Worm (Caenorhabditis elegans): ENCODE data around the gene F19G12.11.

The F19G12.11 gene

ce11 chrX:1393891-1394290 is 32.4 kb downstream of the F19G12.11 start, which contains the start of gene F56C3.9:
TSS of gene F56C3.9 (minus strand) at chrX:1393991.
- TF ChIP-seq ZK337.2 (GFP tag; IDR thresholded peaks at IDR 0.05) (no peak), saeg-2 (GFP tag; IDR thresholded peaks at IDR 0.05) (no peak), nhr-42 (GFP tag; IDR thresholded peaks at IDR 0.05) (no peak), madf-9 (GFP tag; conservative IDR thresholded peaks at IDR 0.05) (no peak), nhr-25 (tag; optimal IDR thresholded peaks at IDR 0.05; ENCODE audit: borderline replicate concordance, insufficient read depth) (no peak)

- peak; percentile 99 for TF ChIP-seq hmg-1.1 (GFP tag; IDR thresholded peaks at IDR 0.05)
- peak; percentile 90 for TF ChIP-seq vab-7 (GFP tag; IDR thresholded peaks at IDR 0.05)
- peak; percentile 70 for TF ChIP-seq lin-39 (tag; optimal IDR thresholded peaks at IDR 0.05)
- no peak for TF ChIP-seq dmd-9 (GFP tag; IDR thresholded peaks at IDR 0.05)
- no peak for TF ChIP-seq aly-2 (tag; optimal IDR thresholded peaks at IDR 0.05)
- TF ChIP-seq ceh-82 (tag; optimal IDR thresholded peaks at IDR 0.05): no peak
- peak; percentile 92 for TF ChIP-seq nhr-10 (tag; optimal IDR thresholded peaks at IDR 0.05)
- peak; percentile 76 for TF ChIP-seq mxl-3 (GFP tag; optimal IDR thresholded peaks at IDR 0.05)
- no peak for TF ChIP-seq gei-8 (GFP tag; optimal IDR thresholded peaks at IDR 0.05)
- TF ChIP-seq D1046.2 (GFP tag; IDR thresholded peaks at IDR 0.05): no peak
- peak; percentile 81; the same call in 1 of the 2 replicates for TF ChIP-seq saeg-2 (GFP tag; IDR thresholded peaks at IDR 0.05)
- peak; percentile 72 for TF ChIP-seq lin-38 (GFP tag; IDR thresholded peaks at IDR 0.05)
- peak; percentile 88 for TF ChIP-seq T20F7.1 (GFP tag; optimal IDR thresholded peaks at IDR 0.05)
- TF ChIP-seq tag-97 (GFP tag; IDR thresholded peaks at IDR 0.05): no peak
- no peak for TF ChIP-seq Y75B8A.6 (GFP tag; IDR thresholded peaks at IDR 0.05)
- TF ChIP-seq F26F4.8 (GFP tag; conservative IDR thresholded peaks at IDR 0.05): no peak
- TF ChIP-seq mep-1 (tag; optimal IDR thresholded peaks at IDR 0.05): peak; percentile 99
- peak; percentile 98 for TF ChIP-seq nhr-6 (tag; optimal IDR thresholded peaks at IDR 0.05)
- TF ChIP-seq mdt-29 (GFP tag; IDR thresholded peaks at IDR 0.05): no peak; the same call in 1 of the 2 replicates
- no peak for TF ChIP-seq egl-27 (tag; optimal IDR thresholded peaks at IDR 0.05)
- peak; percentile 65 for TF ChIP-seq cey-2 (tag; optimal IDR thresholded peaks at IDR 0.05; ENCODE audit: borderline replicate concordance, insufficient read depth)
- peak; percentile 98 for TF ChIP-seq nhr-102 (tag; optimal IDR thresholded peaks at IDR 0.05)
- 0 out of 2 replicates have a peak, but pooled peaks have one; percentile 61 for TF ChIP-seq dmd-8 (GFP tag; IDR thresholded peaks at IDR 0.05)
- peak; percentile 66 for TF ChIP-seq ceh-28 (tag; optimal IDR thresholded peaks at IDR 0.05)
- no peak for TF ChIP-seq nhr-111 (GFP tag; optimal IDR thresholded peaks at IDR 0.05)
- peak; percentile 97 for TF ChIP-seq F37D6.2 (tag; optimal IDR thresholded peaks at IDR 0.05)
- TF ChIP-seq nhr-42 (GFP tag; IDR thresholded peaks at IDR 0.05): peak; percentile 96
- TF ChIP-seq nhr-237 (tag; optimal IDR thresholded peaks at IDR 0.05): peak; percentile 78
- no peak for TF ChIP-seq lin-15B (tag; optimal IDR thresholded peaks at IDR 0.05)
- TF ChIP-seq fkh-10 (GFP tag; optimal IDR thresholded peaks at IDR 0.05): peak; percentile 77
- TF ChIP-seq lim-7 (GFP tag; IDR thresholded peaks at IDR 0.05): no peak
- no peak for TF ChIP-seq R02D3.7 (tag; optimal IDR thresholded peaks at IDR 0.05)
- TF ChIP-seq zip-2 (tag; optimal IDR thresholded peaks at IDR 0.05): peak; percentile 94
- TF ChIP-seq ztf-7 (tag; optimal IDR thresholded peaks at IDR 0.05): peak; percentile 93
- peak; percentile 61 for TF ChIP-seq Y5F2A.4 (GFP tag; optimal IDR thresholded peaks at IDR 0.05)
- peak; percentile 86 for TF ChIP-seq madf-9 (GFP tag; conservative IDR thresholded peaks at IDR 0.05)
- no peak for TF ChIP-seq unc-130 (GFP tag; optimal IDR thresholded peaks at IDR 0.05)
- TF ChIP-seq daf-16 (GFP tag; optimal IDR thresholded peaks at IDR 0.05): peak; percentile 79 to 98
- TF ChIP-seq daf-16 (tag; optimal IDR thresholded peaks at IDR 0.05): peak; percentile 82
- peak; percentile 19 for TF ChIP-seq pqm-1 (tag; optimal IDR thresholded peaks at IDR 0.05)
- peak; percentile 87 for TF ChIP-seq mes-2 (tag; optimal IDR thresholded peaks at IDR 0.05; ENCODE audit: poor library complexity, severe bottlenecking)
- peak; percentile 75 for TF ChIP-seq ceh-20 (GFP tag; IDR thresholded peaks at IDR 0.05)
- TF ChIP-seq snpc-4 (tag; optimal IDR thresholded peaks at IDR 0.05): no peak
- TF ChIP-seq ceh-44 (GFP tag; IDR thresholded peaks at IDR 0.05): 0 out of 2 replicates have a peak, but pooled peaks have one; percentile 32
- TF ChIP-seq hlh-11 (tag; optimal IDR thresholded peaks at IDR 0.05): peak; percentile 89
- peak; percentile 82; the same call in 1 of the 2 replicates for TF ChIP-seq daf-19 (GFP tag; conservative IDR thresholded peaks at IDR 0.05)
Measured at ce11 chrX:1389382-1389983, 36.8 kb downstream of the F19G12.11 start.
